Worm (Caenorhabditis elegans): ENCODE data around the gene dod-3.

- TF ChIP-seq isw-1 (GFP tag; IDR thresholded peaks at IDR 0.05) = no peak
- TF ChIP-seq nhr-237 (tag; optimal IDR thresholded peaks at IDR 0.05) = no peak
- TF ChIP-seq ceh-90 (tag; optimal IDR thresholded peaks at IDR 0.05) = no peak
- no peak for TF ChIP-seq ztf-4 (tag; optimal IDR thresholded peaks at IDR 0.05)
- TF ChIP-seq efl-3 (GFP tag; optimal IDR thresholded peaks at IDR 0.05) = no peak
- no peak for TF ChIP-seq lsy-2 (tag; optimal IDR thresholded peaks at IDR 0.05)
- no peak for TF ChIP-seq elt-2 (tag; optimal IDR thresholded peaks at IDR 0.05)
- no peak for TF ChIP-seq sptf-1 (tag; optimal IDR thresholded peaks at IDR 0.05)
- TF ChIP-seq skn-1 (tag; optimal IDR thresholded peaks at IDR 0.05) = no peak
- no peak for TF ChIP-seq ceh-82 (tag; optimal IDR thresholded peaks at IDR 0.05)
- no peak for TF ChIP-seq snpc-4 (tag; optimal IDR thresholded peaks at IDR 0.05)
- no peak for TF ChIP-seq nhr-11 (tag; optimal IDR thresholded peaks at IDR 0.05)
- TF ChIP-seq dpl-1 (GFP tag; optimal IDR thresholded peaks at IDR 0.05) = no peak
- TF ChIP-seq ceh-88 (GFP tag; IDR thresholded peaks at IDR 0.05) = no peak
These were observed 14.0 kb downstream of the dod-3 start for ce11 chrV:2716933-2717332.

Measured in whole organism, L1 larva.